Fruit fly (Drosophila melanogaster): ENCODE measurements around the gene CG33630.

DNA sequence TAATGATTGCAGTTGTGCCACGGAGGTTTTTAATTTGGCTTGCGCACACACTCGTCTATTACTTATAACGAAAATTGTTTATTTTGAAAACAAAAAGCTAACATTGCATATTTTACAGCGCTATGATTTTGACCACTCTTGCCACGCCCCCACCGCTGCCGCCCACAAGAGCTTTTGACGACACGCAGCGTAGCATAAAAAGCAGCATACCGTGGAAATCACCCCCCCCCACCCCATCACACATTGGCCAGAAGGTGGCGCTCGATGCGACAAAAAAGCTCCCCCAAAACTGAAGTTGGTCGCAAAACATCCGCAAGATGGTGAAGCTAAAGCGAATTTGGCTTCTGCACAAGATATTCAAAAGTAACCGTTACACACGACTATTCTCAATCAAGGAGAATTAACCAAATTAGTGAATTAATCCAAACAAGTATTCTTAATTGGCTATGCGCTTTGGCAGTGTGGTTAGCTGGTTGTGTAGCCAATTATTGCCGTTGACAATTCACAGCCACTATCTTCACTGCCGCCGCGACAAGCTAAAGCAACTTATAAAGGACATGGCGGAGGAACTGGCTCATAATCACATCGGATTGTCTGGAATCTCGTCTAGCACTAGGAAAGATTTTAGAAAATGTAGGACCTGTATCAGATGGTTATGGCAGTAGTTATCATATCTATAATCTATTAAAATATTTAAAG, 38.2 kb downstream of the CG33630 start:
- TF ChIP-seq insv (optimal IDR thresholded peaks at IDR 0.05) (no peak), h (optimal IDR thresholded peaks at IDR 0.05) (no peak), Sin3A (optimal IDR thresholded peaks at IDR 0.05) (no peak), ttk (optimal IDR thresholded peaks at IDR 0.05) (no peak), Myc (optimal IDR thresholded peaks at IDR 0.05) (no peak)
